Worm (Caenorhabditis elegans) whole organism, L4 larva: ENCODE data around the gene gldi-5.
A peak's percentile ranks its signal among the peaks of the same experiment; 100 is the strongest.

Experiments
- F26F4.8 ChIP-seq: fragments of 200-800 bp; sonication (Bioruptor generic); conservative IDR thresholded peaks from 2 replicates; pipeline ENCODE4 v1.3.6; 2022; ENCODE audit warnings: missing genetic modification characterization, missing compliant biosample characterization
- F44E2.7 ChIP-seq: fragments of 200-800 bp; sonication (Bioruptor generic); IDR thresholded peaks from 2 replicates; pipeline ENCODE4 v2.1.2; 2022; ENCODE audit warnings: missing genetic modification characterization, missing compliant biosample characterization
- F49E8.2 ChIP-seq: sonication (generic microtip); optimal IDR thresholded peaks from 2 replicates; lab custom pipeline; 2016; ENCODE audit warnings: missing compliant biosample characterization, mild to moderate bottlenecking, missing genetic modification characterization, borderline replicate concordance
- T20F7.1 ChIP-seq: fragments of 200-800 bp; sonication (Bioruptor generic); optimal IDR thresholded peaks from 2 replicates; lab custom pipeline; 2018; ENCODE audit warnings: mild to moderate bottlenecking, missing genetic modification characterization, missing compliant biosample characterization
- Y105C5A.15 ChIP-seq: fragments of 200-800 bp; sonication (Bioruptor generic); IDR thresholded peaks from 2 replicates; pipeline ENCODE4 v1.3.6; 2022; ENCODE audit warnings: missing genetic modification characterization, missing compliant biosample characterization
- ZK337.2 ChIP-seq: fragments of 200-800 bp; sonication (Bioruptor generic); IDR thresholded peaks from 2 replicates; pipeline ENCODE4 v1.3.6; 2022; ENCODE audit warnings: missing genetic modification reagents, missing genetic modification characterization, missing compliant biosample characterization
- aha-1 ChIP-seq: fragments of 150-350 bp; peaks from one replicate; lab custom pipeline; 2014; ENCODE audit warnings: missing biosample characterization, missing genetic modification characterization
- aly-2 ChIP-seq: sonication (generic microtip); optimal IDR thresholded peaks from 2 replicates; lab custom pipeline; 2018; ENCODE audit warnings: missing biosample characterization, missing genetic modification characterization
- ama-1 ChIP-seq: fragments of 150-350 bp; optimal IDR thresholded peaks from 2 replicates; lab custom pipeline; 2014; ENCODE audit warnings: inconsistent platforms, mixed read lengths
- arid-1 ChIP-seq: fragments of 200-800 bp; sonication (Bioruptor generic); conservative IDR thresholded peaks from 2 replicates; pipeline ENCODE4 v1.3.6; 2022; ENCODE audit warnings: missing genetic modification reagents, missing genetic modification characterization, missing compliant biosample characterization
- attf-4 ChIP-seq: sonication (generic microtip); optimal IDR thresholded peaks from 3 replicates; lab custom pipeline; 2017; ENCODE audit warnings: missing biosample characterization, missing genetic modification characterization
- ceh-20 ChIP-seq: fragments of 200-800 bp; sonication (Bioruptor generic); IDR thresholded peaks from 2 replicates; pipeline ENCODE4 v1.3.6; 2022; ENCODE audit warnings: missing genetic modification reagents, missing genetic modification characterization, missing compliant biosample characterization
- ceh-28 ChIP-seq: fragments of 150-350 bp; optimal IDR thresholded peaks from 2 replicates; lab custom pipeline; 2014; ENCODE audit warnings: missing biosample characterization, missing genetic modification reagents, missing genetic modification characterization
- ces-1 ChIP-seq: fragments of 150-350 bp; sonication (generic microtip); optimal IDR thresholded peaks from 4 replicates; lab custom pipeline; 2014; ENCODE audit warnings: missing biosample characterization, missing genetic modification reagents, missing genetic modification characterization
- ctbp-1 ChIP-seq: fragments of 200-800 bp; sonication (Bioruptor generic); IDR thresholded peaks from 2 replicates; pipeline ENCODE4 v1.3.6; 2022; ENCODE audit warnings: missing genetic modification reagents, missing genetic modification characterization, missing compliant biosample characterization
- daf-12 ChIP-seq: fragments of 150-350 bp; optimal IDR thresholded peaks from 2 replicates; lab custom pipeline; 2014; ENCODE audit warnings: missing biosample characterization, missing genetic modification reagents, missing genetic modification characterization
- daf-16 ChIP-seq, 3 experiments: sonication (generic microtip); optimal IDR thresholded peaks; 2 replicates each; lab custom pipeline; 2016 to 2017; ENCODE audit warnings: missing genetic modification characterization in 3 of 3, missing genetic modification reagents in 3 of 3, mild to moderate bottlenecking in 2 of 3, missing compliant biosample characterization in 2 of 3, missing biosample characterization in 1 of 3, moderate library complexity in 1 of 3
- duxl-1 ChIP-seq: sonication (generic microtip); optimal IDR thresholded peaks from 2 replicates; lab custom pipeline; 2016; ENCODE audit warnings: mild to moderate bottlenecking, missing genetic modification characterization, moderate library complexity, missing compliant biosample characterization; ENCODE audit not compliant: poor library complexity
- dve-1 ChIP-seq: sonication (generic microtip); optimal IDR thresholded peaks from 2 replicates; lab custom pipeline; 2017; ENCODE audit warnings: antibody characterized with exemption, mild to moderate bottlenecking, missing genetic modification characterization, missing compliant biosample characterization; ENCODE audit not compliant: insufficient read depth
- egl-43 ChIP-seq: fragments of 200-800 bp; sonication (Bioruptor generic); IDR thresholded peaks from 2 replicates; pipeline ENCODE4 v1.3.6; 2022; ENCODE audit warnings: missing genetic modification reagents, missing genetic modification characterization, missing compliant biosample characterization
- hif-1 ChIP-seq, 2 experiments: sonication (generic microtip); optimal IDR thresholded peaks; 2 replicates each; lab custom pipeline; 2016 to 2017; ENCODE audit warnings: missing compliant biosample characterization in 2 of 2, missing genetic modification characterization in 2 of 2, missing genetic modification reagents in 2 of 2, missing genotype in 2 of 2, mild to moderate bottlenecking in 1 of 2
- hmg-1.1 ChIP-seq: fragments of 200-800 bp; sonication (Bioruptor generic); IDR thresholded peaks from 2 replicates; pipeline ENCODE4 v1.3.6; 2022; ENCODE audit warnings: missing genetic modification reagents, missing genetic modification characterization, missing compliant biosample characterization
- lin-29 ChIP-seq: fragments of 200-800 bp; sonication (Bioruptor generic); IDR thresholded peaks from 2 replicates; pipeline ENCODE4 v1.3.6; 2022; ENCODE audit warnings: missing genetic modification reagents, missing genetic modification characterization, missing compliant biosample characterization
- lin-38 ChIP-seq: fragments of 200-800 bp; sonication (Bioruptor generic); IDR thresholded peaks from 2 replicates; pipeline ENCODE4 v1.3.6; 2022; ENCODE audit warnings: missing genetic modification reagents, missing genetic modification characterization, missing compliant biosample characterization
- lin-39 ChIP-seq: fragments of 150-350 bp; optimal IDR thresholded peaks from 2 replicates; lab custom pipeline; 2014; ENCODE audit warnings: missing biosample characterization, missing genetic modification reagents, missing genetic modification characterization
- lsy-2 ChIP-seq, 2 experiments: fragments of 150-350 bp in 1 of 2; sonication (generic microtip) in 1 of 2; optimal IDR thresholded peaks; 2 replicates each; lab custom pipeline; 2014 to 2017; ENCODE audit warnings: missing biosample characterization in 2 of 2, missing genetic modification characterization in 2 of 2
- madf-9 ChIP-seq: fragments of 200-800 bp; sonication (Bioruptor generic); conservative IDR thresholded peaks from 2 replicates; pipeline ENCODE4 v1.3.6; 2022; ENCODE audit warnings: missing genetic modification reagents, missing genetic modification characterization, missing compliant biosample characterization
- mdl-1 ChIP-seq, 2 experiments: fragments of 150-350 bp in 1 of 2; sonication (generic microtip) in 1 of 2; optimal IDR thresholded peaks; 2 replicates each; lab custom pipeline; 2014 to 2017; ENCODE audit warnings: missing biosample characterization in 2 of 2, missing genetic modification characterization in 2 of 2
- mxl-3 ChIP-seq: fragments of 200-800 bp; sonication (Bioruptor generic); optimal IDR thresholded peaks from 2 replicates; lab custom pipeline; 2018; ENCODE audit warnings: mild to moderate bottlenecking, missing genetic modification characterization, missing compliant biosample characterization
- nhr-102 ChIP-seq: sonication (generic microtip); optimal IDR thresholded peaks from 2 replicates; lab custom pipeline; 2016; ENCODE audit warnings: mild to moderate bottlenecking, missing genetic modification characterization, moderate library complexity, missing compliant biosample characterization
- nhr-28 ChIP-seq: fragments of 150-350 bp; optimal IDR thresholded peaks from 2 replicates; lab custom pipeline; 2014; ENCODE audit warnings: missing biosample characterization, missing genetic modification characterization
- nhr-41 ChIP-seq: fragments of 200-800 bp; sonication (Bioruptor generic); IDR thresholded peaks from 2 replicates; pipeline ENCODE4 v1.3.6; 2022; ENCODE audit warnings: missing genetic modification reagents, missing genetic modification characterization, missing compliant biosample characterization
- nhr-42 ChIP-seq: fragments of 200-800 bp; sonication (Bioruptor generic); IDR thresholded peaks from 2 replicates; pipeline ENCODE4 v1.3.6; 2022; ENCODE audit warnings: missing genetic modification characterization, missing compliant biosample characterization
- nhr-48 ChIP-seq: sonication (generic microtip); optimal IDR thresholded peaks from 2 replicates; lab custom pipeline; 2016; ENCODE audit warnings: mild to moderate bottlenecking, missing genetic modification characterization, missing compliant biosample characterization
- nhr-77 ChIP-seq: fragments of 150-350 bp; optimal IDR thresholded peaks from 2 replicates; lab custom pipeline; 2014; ENCODE audit warnings: missing biosample characterization, missing genetic modification characterization
- pha-4 ChIP-seq, 2 experiments: fragments of 150-350 bp in 1 of 2; fragments of 200-800 bp in 1 of 2; sonication (Bioruptor generic) in 1 of 2; IDR thresholded peaks in 1 of 2; optimal IDR thresholded peaks in 1 of 2; 2 replicates each; pipeline versions ENCODE4 v1.3.6 to Lab custom; 2014 to 2022; ENCODE audit warnings: missing genetic modification characterization in 2 of 2, missing genetic modification reagents in 2 of 2, missing biosample characterization in 1 of 2, missing compliant biosample characterization in 1 of 2
- pqm-1 ChIP-seq: sonication (generic microtip); optimal IDR thresholded peaks from 2 replicates; lab custom pipeline; 2017; ENCODE audit warnings: missing biosample characterization, missing genetic modification characterization
- set-16 ChIP-seq: fragments of 200-800 bp; sonication (Bioruptor generic); IDR thresholded peaks from 2 replicates; pipeline ENCODE4 v1.3.6; 2022; ENCODE audit warnings: missing genetic modification reagents, missing genetic modification characterization, missing compliant biosample characterization
- skn-1 ChIP-seq: fragments of 150-350 bp; optimal IDR thresholded peaks from 2 replicates; lab custom pipeline; 2014; ENCODE audit warnings: missing biosample characterization, missing genetic modification characterization
- spr-1 ChIP-seq: sonication (generic microtip); optimal IDR thresholded peaks from 2 replicates; lab custom pipeline; 2016; ENCODE audit warnings: mild to moderate bottlenecking, missing genetic modification characterization, missing compliant biosample characterization
- tra-1 ChIP-seq: fragments of 200-800 bp; sonication (Bioruptor generic); IDR thresholded peaks from 2 replicates; pipeline ENCODE4 v1.3.6; 2022; ENCODE audit warnings: missing genetic modification reagents, missing genetic modification characterization, missing compliant biosample characterization
- unc-130 ChIP-seq: sonication (generic microtip); optimal IDR thresholded peaks from 2 replicates; lab custom pipeline; 2016; ENCODE audit warnings: missing genetic modification reagents, missing genetic modification characterization, missing compliant biosample characterization
- vab-7 ChIP-seq: fragments of 200-800 bp; sonication (Bioruptor generic); IDR thresholded peaks from 2 replicates; pipeline ENCODE4 v1.3.6; 2022; ENCODE audit warnings: missing genetic modification reagents, missing genetic modification characterization, missing compliant biosample characterization
- zag-1 ChIP-seq: fragments of 150-350 bp; optimal IDR thresholded peaks from 2 replicates; lab custom pipeline; 2014; ENCODE audit warnings: missing biosample characterization, missing genetic modification characterization
- zfp-3 ChIP-seq: fragments of 200-800 bp; sonication (Bioruptor generic); conservative IDR thresholded peaks from 2 replicates; pipeline ENCODE4 v1.3.6; 2022; ENCODE audit warnings: missing genetic modification reagents, missing genetic modification characterization, missing compliant biosample characterization
- ztf-11 ChIP-seq: fragments of 150-350 bp; optimal IDR thresholded peaks from 2 replicates; lab custom pipeline; 2014; ENCODE audit warnings: missing biosample characterization, missing genetic modification characterization
- ztf-7 ChIP-seq: fragments of 150-350 bp; optimal IDR thresholded peaks from 2 replicates; lab custom pipeline; 2014; ENCODE audit warnings: missing biosample characterization, missing genetic modification characterization

Gene gldi-5

ce11 chrIII:3701411-3702310, 24.6 kb downstream of the gldi-5 start, which contains the start of the genes pdi-1 and C14B1.2:
Gene pdi-1, minus strand, starts transcription at chrIII:3701461.
Gene C14B1.2, plus strand, starts transcription at chrIII:3702260.
- TF ChIP-seq tra-1 (GFP tag; lab: Robert Waterston, UW) (0 out of 2 replicates have a peak, but pooled peaks have one; percentile 51), ztf-11 (tag; lab: Kevin White, UChicago) (no peak), lin-29 (GFP tag; lab: Robert Waterston, UW) (no peak), ztf-7 (no peak), ceh-20 (0 out of 2 replicates have a peak, but pooled peaks have one; percentile 22), unc-130 (GFP tag; lab: Kevin White, UChicago) (no peak), ces-1 (GFP tag; lab: Kevin White, UChicago) (no peak), aly-2 (tag; lab: Kevin White, UChicago) (no peak), nhr-28 (tag; lab: Kevin White, UChicago) (peak; percentile 55), dve-1 (tag; lab: Kevin White, UChicago) (peak; percentile 87), nhr-77 (tag; lab: Kevin White, UChicago) (peak; percentile 35), mdl-1 (tag; optimal IDR thresholded peaks at IDR 0.05; lab: Kevin White, UChicago) (peak; percentile 75 to 89), skn-1 (no peak), hmg-1.1 (peak; percentile 66; the same call in 1 of the 2 replicates), nhr-48 (tag; lab: Kevin White, UChicago) (peak; percentile 54), F49E8.2 (tag; lab: Kevin White, UChicago) (no peak), madf-9 (GFP tag; lab: Robert Waterston, UW) (no peak; the same call in 1 of the 2 replicates), nhr-102 (tag; lab: Kevin White, UChicago) (peak; percentile 10), ZK337.2 (no peak), vab-7 (GFP tag; lab: Robert Waterston, UW) (no peak), nhr-42 (GFP tag; lab: Robert Waterston, UW) (no peak), hif-1 (tag; optimal IDR thresholded peaks at IDR 0.05; lab: Kevin White, UChicago) (peak in 1 of 2 experiments; percentile 41), set-16 (peak; percentile 4; the same call in 1 of the 2 replicates), zfp-3 (GFP tag; lab: Robert Waterston, UW) (peak; percentile 63; the same call in 1 of the 2 replicates), nhr-41 (peak; percentile 64; the same call in 1 of the 2 replicates), zag-1 (no peak), daf-16 (GFP tag; optimal IDR thresholded peaks at IDR 0.05; lab: Kevin White, UChicago) (no peak), daf-16 (tag; optimal IDR thresholded peaks at IDR 0.05; lab: Kevin White, UChicago) (peak; percentile 2), spr-1 (peak; percentile 28), pha-4 (GFP tag; IDR thresholded peaks at IDR 0.05; lab: Robert Waterston, UW) (peak; percentile 54; the same call in 1 of the 2 replicates), pha-4 (tag; optimal IDR thresholded peaks at IDR 0.05; lab: Kevin White, UChicago) (no peak), lin-38 (GFP tag; lab: Robert Waterston, UW) (peak; percentile 64), Y105C5A.15 (no peak), attf-4 (no peak), F26F4.8 (GFP tag; lab: Robert Waterston, UW) (no peak), ceh-28 (tag; lab: Kevin White, UChicago) (no peak), mxl-3 (GFP tag; lab: Kevin White, UChicago) (peak; percentile 99), ama-1 (no peak), ctbp-1 (GFP tag; lab: Robert Waterston, UW) (no peak), aha-1 (tag; lab: Kevin White, UChicago) (no peak), pqm-1 (tag; lab: Kevin White, UChicago) (peak; percentile 40), F44E2.7 (GFP tag; lab: Robert Waterston, UW) (no peak), arid-1 (GFP tag; lab: Robert Waterston, UW) (peak; percentile 51; the same call in 1 of the 2 replicates), T20F7.1 (GFP tag; lab: Kevin White, UChicago) (peak; percentile 66), lin-39 (no peak), lsy-2 (tag; optimal IDR thresholded peaks at IDR 0.05; lab: Kevin White, UChicago) (peak in 1 of 2 experiments; percentile 71), duxl-1 (tag; lab: Kevin White, UChicago) (no peak), daf-12 (no peak), egl-43 (GFP tag; lab: Robert Waterston, UW) (peak; percentile 59; the same call in 1 of the 2 replicates)
